Worm (Caenorhabditis elegans): Measurements from ENCODE around the gene hosl-1.

The hosl-1 gene

ce11 chrX:4620019-4620418 is 16.9 kb upstream of the hosl-1 start (continued):
- TF ChIP-seq sptf-1 (tag; optimal IDR thresholded peaks at IDR 0.05) (no peak), efl-1 (optimal IDR thresholded peaks at IDR 0.05) (no peak), efl-1 (GFP tag; optimal IDR thresholded peaks at IDR 0.05 in 1 of 2) (no peak), zip-4 (GFP tag; optimal IDR thresholded peaks at IDR 0.05) (no peak), ceh-63 (GFP tag; optimal IDR thresholded peaks at IDR 0.05) (peak; percentile 21), lin-39 (tag; optimal IDR thresholded peaks at IDR 0.05) (no peak), ztf-4 (tag; optimal IDR thresholded peaks at IDR 0.05) (no peak), lin-15B (tag; optimal IDR thresholded peaks at IDR 0.05) (no peak), aly-2 (tag; optimal IDR thresholded peaks at IDR 0.05) (no peak), unc-62 (GFP tag; optimal IDR thresholded peaks at IDR 0.05) (no peak)

ce11 chrX:4622024-4622423 is 14.9 kb upstream of the hosl-1 start, which contains the start of gene C46C11.3:
Gene C46C11.3, plus strand, starts transcription at chrX:4622324.
- TF ChIP-seq F16B12.6 (tag; optimal IDR thresholded peaks at IDR 0.05) (no peak), egl-27 (tag; optimal IDR thresholded peaks at IDR 0.05) (no peak), elt-3 (tag; optimal IDR thresholded peaks at IDR 0.05) (no peak), nhr-12 (tag; optimal IDR thresholded peaks at IDR 0.05) (no peak), fkh-8 (tag; optimal IDR thresholded peaks at IDR 0.05) (peak; percentile 24)

- peak; percentile 39 for TF ChIP-seq fkh-10 (GFP tag; optimal IDR thresholded peaks at IDR 0.05)
- TF ChIP-seq nhr-28 (tag; optimal IDR thresholded peaks at IDR 0.05) = no peak
- TF ChIP-seq efl-1 (optimal IDR thresholded peaks at IDR 0.05) = no peak
- peak in 1 of 2 experiments; percentile 80 for TF ChIP-seq efl-1 (GFP tag; optimal IDR thresholded peaks at IDR 0.05 in 1 of 2)
- peak; percentile 62 for TF ChIP-seq lin-14 (GFP tag; optimal IDR thresholded peaks at IDR 0.05)
These were observed 13.2 kb upstream of the hosl-1 start for ce11 chrX:4623707-4624106.

- TF ChIP-seq ceh-8 (GFP tag; optimal IDR thresholded peaks at IDR 0.05) (no peak), nhr-71 (tag; optimal IDR thresholded peaks at IDR 0.05) (peak; percentile 11), nhr-19 (GFP tag; conservative IDR thresholded peaks at IDR 0.05) (no peak), mab-9 (GFP tag; IDR thresholded peaks at IDR 0.05) (no peak), sup-37 (GFP tag; optimal IDR thresholded peaks at IDR 0.05) (no peak), grh-1 (GFP tag; IDR thresholded peaks at IDR 0.05) (no peak), swsn-7 (tag; optimal IDR thresholded peaks at IDR 0.05) (no peak), alr-1 (tag; optimal IDR thresholded peaks at IDR 0.05; ENCODE audit: borderline replicate concordance) (no peak), vab-15 (tag; optimal IDR thresholded peaks at IDR 0.05) (no peak), unc-62 (GFP tag; optimal IDR thresholded peaks at IDR 0.05) (no peak), lsy-2 (tag; optimal IDR thresholded peaks at IDR 0.05) (no peak), rnt-1 (tag; optimal IDR thresholded peaks at IDR 0.05) (no peak), hlh-17 (GFP tag; optimal IDR thresholded peaks at IDR 0.05; ENCODE audit: borderline replicate concordance) (no peak), fos-1 (tag; optimal IDR thresholded peaks at IDR 0.05) (no peak), hlh-4 (tag; optimal IDR thresholded peaks at IDR 0.05) (peak; percentile 92), fkh-8 (tag; optimal IDR thresholded peaks at IDR 0.05) (peak; percentile 41), C04F5.9 (tag; optimal IDR thresholded peaks at IDR 0.05) (no peak), nhr-84 (tag; optimal IDR thresholded peaks at IDR 0.05) (no peak), zip-4 (GFP tag; optimal IDR thresholded peaks at IDR 0.05) (no peak), elt-2 (tag; optimal IDR thresholded peaks at IDR 0.05) (no peak), irx-1 (tag; optimal IDR thresholded peaks at IDR 0.05) (no peak), unc-130 (tag; optimal IDR thresholded peaks at IDR 0.05) (no peak), dsc-1 (tag; optimal IDR thresholded peaks at IDR 0.05) (no peak)
These were observed 11.8 kb upstream of the hosl-1 start for ce11 chrX:4625080-4625479.

Measured in whole organism, L1 larva.